Worm (Caenorhabditis elegans) whole organism, midembryonic: ENCODE results near the gene str-168.

Source experiments
- T22C8.4 ChIP-seq: fragments of 200-800 bp; sonication (Bioruptor generic); IDR thresholded peaks from 2 replicates; pipeline ENCODE4 v1.3.6; 2022; ENCODE audit warnings: missing genetic modification characterization, missing compliant biosample characterization
- cog-1 ChIP-seq: sonication (generic microtip); optimal IDR thresholded peaks from 2 replicates; lab custom pipeline; 2016; ENCODE audit warnings: missing genetic modification characterization, missing compliant biosample characterization
- flt-1 ChIP-seq: fragments of 200-800 bp; sonication (Bioruptor generic); IDR thresholded peaks from 2 replicates; pipeline ENCODE4 v1.3.6; 2022; ENCODE audit warnings: missing genetic modification characterization, missing compliant biosample characterization
- klf-2 ChIP-seq: fragments of 200-800 bp; sonication (Bioruptor generic); conservative IDR thresholded peaks from 2 replicates; pipeline ENCODE4 v1.3.6; 2022; ENCODE audit warnings: missing genetic modification reagents, missing genetic modification characterization, missing compliant biosample characterization
- med-1 ChIP-seq: sonication (generic microtip); optimal IDR thresholded peaks from 2 replicates; lab custom pipeline; 2017; ENCODE audit warnings: missing genetic modification characterization, mild to moderate bottlenecking, missing compliant biosample characterization, antibody characterized with exemption, missing genetic modification reagents; ENCODE audit not compliant: insufficient read depth
- ref-1 ChIP-seq: fragments of 200-800 bp; sonication (Bioruptor generic); conservative IDR thresholded peaks from 2 replicates; pipeline ENCODE4 v1.3.6; 2022; ENCODE audit warnings: missing genetic modification reagents, missing genetic modification characterization, missing compliant biosample characterization
- tab-1 ChIP-seq: fragments of 200-800 bp; sonication (Bioruptor generic); IDR thresholded peaks from 2 replicates; pipeline ENCODE4 v1.3.6; 2022; ENCODE audit warnings: missing genetic modification characterization, missing compliant biosample characterization
- ztf-23 ChIP-seq: fragments of 200-800 bp; sonication (Bioruptor generic); IDR thresholded peaks from 2 replicates; pipeline ENCODE4 v1.3.6; 2022; ENCODE audit warnings: missing genetic modification reagents, missing genetic modification characterization, missing compliant biosample characterization
- ztf-29 ChIP-seq: fragments of 200-800 bp; sonication (Bioruptor generic); IDR thresholded peaks from 2 replicates; pipeline ENCODE4 v1.3.6; 2022; ENCODE audit warnings: missing genetic modification reagents, missing genetic modification characterization, missing compliant biosample characterization

The str-168 gene

ce11 chrIV:4938664-4939063 is at the start of gene str-168:
str-168 (plus strand) TSS chrIV:4938964.
- no peak for TF ChIP-seq flt-1 (GFP tag; lab: Robert Waterston, UW)
- TF ChIP-seq med-1 (GFP tag; lab: Kevin White, UChicago) = no peak
- no peak for TF ChIP-seq cog-1 (tag; lab: Kevin White, UChicago)
- TF ChIP-seq ztf-23 = no peak
- no peak for TF ChIP-seq klf-2
- no peak for TF ChIP-seq ztf-29
- no peak for TF ChIP-seq tab-1 (GFP tag; lab: Robert Waterston, UW)
- TF ChIP-seq T22C8.4 (GFP tag; lab: Robert Waterston, UW) = no peak
- TF ChIP-seq ref-1 = no peak

ce11 chrIV:4889613-4890012 is 49.2 kb upstream of the str-168 start, which contains the start of gene sgnh-1:
sgnh-1 (plus strand) TSS chrIV:4889913.
- no peak for TF ChIP-seq ref-1
- TF ChIP-seq med-1 (GFP tag; lab: Kevin White, UChicago) = no peak

- no peak for TF ChIP-seq ztf-23
- TF ChIP-seq klf-2 = no peak
- TF ChIP-seq med-1 (GFP tag; lab: Kevin White, UChicago) = no peak
- no peak for TF ChIP-seq tab-1 (GFP tag; lab: Robert Waterston, UW)
- no peak for TF ChIP-seq flt-1 (GFP tag; lab: Robert Waterston, UW)
- no peak for TF ChIP-seq cog-1 (tag; lab: Kevin White, UChicago)
- TF ChIP-seq ref-1 = no peak
- TF ChIP-seq T22C8.4 (GFP tag; lab: Robert Waterston, UW) = no peak
- TF ChIP-seq ztf-29 = no peak
Measured at ce11 chrIV:4890543-4890942, 48.2 kb upstream of the str-168 start, which contains the start of gene T08B6.9. T08B6.9 (plus strand) TSS chrIV:4890843.

DNA sequence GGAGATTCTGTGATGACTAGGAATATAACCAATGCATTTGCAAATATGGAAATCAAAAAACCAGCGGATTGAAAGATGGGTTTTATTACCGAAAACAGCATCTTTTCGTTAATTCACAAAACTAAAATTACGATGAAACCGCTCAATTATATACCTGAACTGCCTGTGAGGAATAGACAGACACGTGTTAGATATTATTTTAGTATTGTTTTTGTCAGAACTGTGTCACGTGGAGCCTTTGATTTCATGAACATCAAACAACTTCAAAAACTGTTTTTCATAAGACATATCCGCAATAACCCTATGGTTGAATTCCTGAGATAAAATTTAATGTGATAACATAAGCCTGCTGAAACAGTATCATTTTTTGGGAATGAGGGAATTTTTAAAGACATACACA is 34.8 kb upstream of the str-168 start, which contains the start of gene str-161:
Gene str-161 (minus strand): TSS at position 101 of the 400 bp plus-strand sequence.
- TF ChIP-seq med-1 (GFP tag; lab: Kevin White, UChicago) (no peak), ztf-23 (no peak), tab-1 (GFP tag; lab: Robert Waterston, UW) (no peak), T22C8.4 (GFP tag; lab: Robert Waterston, UW) (no peak), ref-1 (no peak), ztf-29 (no peak), flt-1 (GFP tag; lab: Robert Waterston, UW) (no peak), klf-2 (no peak), cog-1 (tag; lab: Kevin White, UChicago) (no peak)

DNA sequence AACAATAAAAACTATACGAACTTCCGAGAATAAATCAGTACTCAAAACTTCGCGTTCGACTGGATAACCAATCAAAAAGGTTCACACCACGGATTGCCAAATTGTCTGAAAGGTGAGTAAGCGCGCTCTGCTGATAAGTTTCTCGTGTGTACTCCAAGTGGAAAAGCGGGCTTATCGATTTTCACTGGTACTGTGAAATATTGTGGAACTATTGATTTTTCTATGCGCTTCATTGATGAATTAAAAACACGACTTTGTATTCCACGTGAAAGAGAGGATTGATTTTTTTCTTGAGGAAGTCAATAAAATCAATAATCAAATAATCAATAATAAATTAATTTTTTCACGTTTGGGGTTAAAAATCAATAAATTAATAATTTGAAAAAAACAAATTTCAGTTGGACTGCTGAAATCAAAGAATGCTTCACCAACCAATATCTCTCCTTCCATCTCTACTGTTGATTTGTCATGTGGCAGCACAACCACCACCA is 33.1 kb upstream of the str-168 start, which contains the start of gene T08B6.4:
Gene T08B6.4 (plus strand): TSS at position 51 of the 491 bp plus-strand sequence.
- TF ChIP-seq flt-1 (GFP tag; lab: Robert Waterston, UW) (no peak), T22C8.4 (GFP tag; lab: Robert Waterston, UW) (peak; percentile 67)

DNA sequence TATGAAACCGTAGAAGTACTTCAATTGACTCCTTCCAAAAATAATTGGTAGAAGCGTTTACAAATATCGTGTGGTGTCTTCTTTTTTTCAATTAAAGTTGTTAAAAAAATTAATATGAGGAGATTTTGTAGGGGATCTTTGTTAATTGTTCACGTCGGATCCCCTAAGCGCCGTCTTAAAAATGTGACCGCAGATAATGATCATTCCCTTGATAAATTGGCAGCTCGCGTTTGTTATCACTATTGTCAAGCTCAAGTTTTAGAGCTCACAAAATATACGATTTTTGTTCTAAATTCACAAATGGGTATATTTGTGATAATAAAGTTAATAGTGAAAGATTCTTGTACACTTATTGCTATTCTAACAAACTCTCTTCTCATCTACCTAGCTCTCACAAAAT is 29.7 kb upstream of the str-168 start, which contains the start of gene str-159:
Gene str-159 (plus strand): TSS at position 301 of the 400 bp plus-strand sequence.
- TF ChIP-seq tab-1 (GFP tag; lab: Robert Waterston, UW) (no peak), cog-1 (tag; lab: Kevin White, UChicago) (no peak), klf-2 (no peak), flt-1 (GFP tag; lab: Robert Waterston, UW) (no peak), ref-1 (no peak), T22C8.4 (GFP tag; lab: Robert Waterston, UW) (no peak)

ce11 chrIV:4913090-4913489 is 25.7 kb upstream of the str-168 start, which contains the start of gene str-156:
str-156 (plus strand) TSS chrIV:4913390.
- TF ChIP-seq T22C8.4 (GFP tag; lab: Robert Waterston, UW) = no peak
- no peak for TF ChIP-seq flt-1 (GFP tag; lab: Robert Waterston, UW)
- TF ChIP-seq tab-1 (GFP tag; lab: Robert Waterston, UW) = no peak

DNA sequence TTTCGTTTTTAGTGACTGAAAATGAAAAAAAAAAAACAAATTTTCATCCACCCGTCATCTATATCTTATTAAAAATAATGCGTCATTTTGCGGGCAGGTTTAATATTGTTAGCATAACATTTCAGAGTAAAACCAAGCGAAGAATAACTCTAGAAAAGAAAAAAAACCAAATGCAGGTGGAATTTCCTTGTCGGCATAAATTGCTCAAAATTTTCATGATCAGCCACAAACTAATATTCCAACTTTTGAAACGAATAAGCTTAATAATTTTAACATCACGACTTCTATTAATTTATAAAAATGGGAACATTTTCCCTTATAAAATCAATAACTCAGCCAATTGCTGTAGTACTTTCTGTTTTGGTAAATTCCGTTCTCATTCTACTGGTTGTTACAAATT is 23.1 kb upstream of the str-168 start, which contains the start of gene str-155:
Gene str-155 (plus strand): TSS at position 301 of the 400 bp plus-strand sequence.
- TF ChIP-seq cog-1 (tag; lab: Kevin White, UChicago) (no peak), ref-1 (no peak), T22C8.4 (GFP tag; lab: Robert Waterston, UW) (no peak), flt-1 (GFP tag; lab: Robert Waterston, UW) (no peak), klf-2 (no peak), tab-1 (GFP tag; lab: Robert Waterston, UW) (no peak), ztf-23 (no peak), med-1 (GFP tag; lab: Kevin White, UChicago) (no peak), ztf-29 (no peak)

DNA sequence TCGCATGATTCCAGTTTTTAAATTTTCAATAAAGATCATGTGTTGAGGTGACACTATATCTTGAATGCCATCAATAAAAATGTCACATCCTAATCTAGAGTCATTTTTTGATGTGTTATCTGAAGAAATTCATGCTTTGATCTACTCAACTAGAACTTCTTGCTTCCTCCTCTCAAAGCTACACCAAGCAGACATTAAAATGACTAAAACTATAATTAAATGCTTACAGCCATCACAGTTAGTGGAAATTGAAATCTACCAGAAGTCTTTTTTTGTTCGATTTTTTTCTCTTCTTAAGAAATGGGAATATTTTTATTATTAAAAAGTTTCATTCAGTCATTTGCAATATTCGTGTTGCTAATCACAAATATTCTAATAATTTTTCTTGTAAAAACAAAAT is 21.0 kb upstream of the str-168 start, which contains the start of gene str-158:
Gene str-158 (plus strand): TSS at position 301 of the 400 bp plus-strand sequence.
- TF ChIP-seq med-1 (GFP tag; lab: Kevin White, UChicago) (no peak), klf-2 (no peak), ref-1 (no peak), T22C8.4 (GFP tag; lab: Robert Waterston, UW) (no peak), cog-1 (tag; lab: Kevin White, UChicago) (no peak), ztf-23 (no peak), tab-1 (GFP tag; lab: Robert Waterston, UW) (no peak)

- TF ChIP-seq T22C8.4 (GFP tag; lab: Robert Waterston, UW) (no peak), tab-1 (GFP tag; lab: Robert Waterston, UW) (no peak), ref-1 (no peak), ztf-29 (no peak), flt-1 (GFP tag; lab: Robert Waterston, UW) (no peak), ztf-23 (no peak)
Measured at ce11 chrIV:4930045-4930444, 8.7 kb upstream of the str-168 start, which contains the start of gene Y9C9A.8. Y9C9A.8 (plus strand) TSS chrIV:4930345.
